Worm (Caenorhabditis elegans) whole organism, late embryonic: ENCODE data around the gene coh-4.

Source experiments
- C08G9.2 ChIP-seq: sonication (generic microtip); optimal IDR thresholded peaks from 2 replicates; lab custom pipeline; 2016; ENCODE audit warnings: mild to moderate bottlenecking, missing genetic modification characterization, moderate library complexity, missing compliant biosample characterization
- K02D7.2 ChIP-seq: sonication (generic microtip); optimal IDR thresholded peaks from 2 replicates; lab custom pipeline; 2017; ENCODE audit warnings: mild to moderate bottlenecking, missing genetic modification characterization, missing compliant biosample characterization
- T23F11.4 ChIP-seq: fragments of 200-800 bp; sonication (Bioruptor generic); optimal IDR thresholded peaks from 2 replicates; lab custom pipeline; 2018; ENCODE audit warnings: mild to moderate bottlenecking, missing genetic modification characterization, missing compliant biosample characterization
- Y22D7AL.16 ChIP-seq: sonication (generic microtip); optimal IDR thresholded peaks from 2 replicates; lab custom pipeline; 2016; ENCODE audit warnings: missing genetic modification characterization, missing compliant biosample characterization
- ahr-1 ChIP-seq: sonication (generic microtip); optimal IDR thresholded peaks from 2 replicates; lab custom pipeline; 2016; ENCODE audit warnings: missing genetic modification characterization, missing compliant biosample characterization
- ceh-14 ChIP-seq: sonication (generic microtip); optimal IDR thresholded peaks from 2 replicates; lab custom pipeline; 2016; ENCODE audit warnings: missing genotype, missing genetic modification characterization, missing compliant biosample characterization
- ceh-18 ChIP-seq: sonication (generic microtip); optimal IDR thresholded peaks from 2 replicates; lab custom pipeline; 2016; ENCODE audit warnings: missing genetic modification characterization, missing compliant biosample characterization
- ceh-2 ChIP-seq: sonication (generic microtip); optimal IDR thresholded peaks from 2 replicates; lab custom pipeline; 2016; ENCODE audit warnings: missing genotype, missing genetic modification characterization, missing compliant biosample characterization
- ceh-24 ChIP-seq: sonication (generic microtip); optimal IDR thresholded peaks from 2 replicates; lab custom pipeline; 2016; ENCODE audit warnings: mild to moderate bottlenecking, missing genetic modification characterization, missing compliant biosample characterization
- ceh-31 ChIP-seq: sonication (generic microtip); optimal IDR thresholded peaks from 2 replicates; lab custom pipeline; 2016; ENCODE audit warnings: missing genetic modification characterization, missing compliant biosample characterization
- ceh-34 ChIP-seq: sonication (generic microtip); optimal IDR thresholded peaks from 2 replicates; lab custom pipeline; 2016; ENCODE audit warnings: mild to moderate bottlenecking, missing genetic modification characterization, missing compliant biosample characterization
- ceh-48 ChIP-seq: sonication (generic microtip); optimal IDR thresholded peaks from 2 replicates; lab custom pipeline; 2016; ENCODE audit warnings: missing genetic modification characterization, inconsistent platforms, missing compliant biosample characterization
- ceh-6 ChIP-seq: fragments of 200-800 bp; sonication (Bioruptor generic); optimal IDR thresholded peaks from 2 replicates; lab custom pipeline; 2018; ENCODE audit warnings: mild to moderate bottlenecking, missing genetic modification characterization, missing compliant biosample characterization
- ceh-9 ChIP-seq: sonication (generic microtip); optimal IDR thresholded peaks from 2 replicates; lab custom pipeline; 2016; ENCODE audit warnings: mild to moderate bottlenecking, missing genetic modification characterization, inconsistent platforms, missing compliant biosample characterization
- che-1 ChIP-seq: sonication (generic microtip); optimal IDR thresholded peaks from 2 replicates; lab custom pipeline; 2016; ENCODE audit warnings: mild to moderate bottlenecking, missing genetic modification characterization, missing compliant biosample characterization
- dmd-4 ChIP-seq: sonication (generic microtip); optimal IDR thresholded peaks from 2 replicates; lab custom pipeline; 2016; ENCODE audit warnings: borderline replicate concordance, missing genetic modification characterization, missing compliant biosample characterization
- dve-1 ChIP-seq: sonication (generic microtip); optimal IDR thresholded peaks from 2 replicates; lab custom pipeline; 2017; ENCODE audit warnings: antibody characterized with exemption, mild to moderate bottlenecking, missing genetic modification characterization, missing compliant biosample characterization
- elt-2 ChIP-seq: sonication (generic microtip); optimal IDR thresholded peaks from 2 replicates; lab custom pipeline; 2016; ENCODE audit warnings: missing genetic modification reagents, missing genetic modification characterization, missing compliant biosample characterization
- eyg-1 ChIP-seq: sonication (generic microtip); optimal IDR thresholded peaks from 2 replicates; lab custom pipeline; 2016; ENCODE audit warnings: missing genotype, missing genetic modification characterization, missing compliant biosample characterization
- fax-1 ChIP-seq: sonication (generic microtip); optimal IDR thresholded peaks from 2 replicates; lab custom pipeline; 2016; ENCODE audit warnings: missing genotype, missing genetic modification characterization, missing compliant biosample characterization
- gmeb-2 ChIP-seq: sonication (generic microtip); optimal IDR thresholded peaks from 2 replicates; lab custom pipeline; 2016; ENCODE audit warnings: missing genetic modification characterization, inconsistent platforms, missing compliant biosample characterization
- hlh-13 ChIP-seq: fragments of 200-800 bp; sonication (Bioruptor generic); optimal IDR thresholded peaks from 2 replicates; lab custom pipeline; 2018; ENCODE audit warnings: mild to moderate bottlenecking, missing genetic modification characterization, missing compliant biosample characterization
- hlh-15 ChIP-seq: sonication (generic microtip); optimal IDR thresholded peaks from 2 replicates; lab custom pipeline; 2016; ENCODE audit warnings: missing genetic modification characterization, missing compliant biosample characterization
- hlh-30 ChIP-seq: sonication (generic microtip); optimal IDR thresholded peaks from 2 replicates; lab custom pipeline; 2017; ENCODE audit warnings: antibody characterized with exemption, missing genetic modification characterization, missing compliant biosample characterization; ENCODE audit not compliant: insufficient read depth
- hlh-6 ChIP-seq: sonication (generic microtip); optimal IDR thresholded peaks from 2 replicates; lab custom pipeline; 2016; ENCODE audit warnings: missing genotype, missing genetic modification characterization, missing compliant biosample characterization
- lim-6 ChIP-seq: sonication (generic microtip); optimal IDR thresholded peaks from 2 replicates; lab custom pipeline; 2016; ENCODE audit warnings: missing genetic modification characterization, missing compliant biosample characterization
- lin-11 ChIP-seq: fragments of 200-800 bp; sonication (Bioruptor generic); optimal IDR thresholded peaks from 2 replicates; lab custom pipeline; 2018; ENCODE audit warnings: mild to moderate bottlenecking, missing genetic modification characterization, missing compliant biosample characterization
- nfya-1 ChIP-seq: sonication (generic microtip); optimal IDR thresholded peaks from 2 replicates; lab custom pipeline; 2017; ENCODE audit warnings: missing genetic modification characterization, mild to moderate bottlenecking, missing compliant biosample characterization, antibody characterized with exemption, moderate library complexity
- pag-3 ChIP-seq: sonication (generic microtip); optimal IDR thresholded peaks from 2 replicates; lab custom pipeline; 2016; ENCODE audit warnings: missing compliant biosample characterization, missing genetic modification characterization, borderline replicate concordance
- pat-9 ChIP-seq: fragments of 200-800 bp; sonication (Bioruptor generic); optimal IDR thresholded peaks from 2 replicates; lab custom pipeline; 2018; ENCODE audit warnings: mild to moderate bottlenecking, missing genetic modification characterization, moderate library complexity, missing compliant biosample characterization
- pax-1 ChIP-seq: fragments of 150-350 bp; optimal IDR thresholded peaks from 2 replicates; lab custom pipeline; 2014; ENCODE audit warnings: missing biosample characterization, missing genetic modification characterization
- pha-2 ChIP-seq: sonication (generic microtip); optimal IDR thresholded peaks from 2 replicates; lab custom pipeline; 2017; ENCODE audit warnings: mild to moderate bottlenecking, missing genetic modification characterization, missing compliant biosample characterization
- ref-2 ChIP-seq: sonication (generic microtip); optimal IDR thresholded peaks from 2 replicates; lab custom pipeline; 2016; ENCODE audit warnings: missing genetic modification characterization, missing compliant biosample characterization
- rnt-1 ChIP-seq: sonication (generic microtip); optimal IDR thresholded peaks from 2 replicates; lab custom pipeline; 2016; ENCODE audit warnings: missing genetic modification characterization, missing compliant biosample characterization
- sdc-2 ChIP-seq: sonication (generic microtip); optimal IDR thresholded peaks from 2 replicates; lab custom pipeline; 2016; ENCODE audit warnings: missing genotype, missing genetic modification characterization, missing compliant biosample characterization
- sox-2 ChIP-seq: fragments of 200-800 bp; sonication (Bioruptor generic); IDR thresholded peaks from 2 replicates; pipeline ENCODE4 v1.3.6; 2022; ENCODE audit warnings: missing genetic modification reagents, missing genetic modification characterization, missing compliant biosample characterization
- tbx-2 ChIP-seq: sonication (generic microtip); optimal IDR thresholded peaks from 2 replicates; lab custom pipeline; 2016; ENCODE audit warnings: missing genetic modification characterization, missing compliant biosample characterization
- tbx-7 ChIP-seq: sonication (generic microtip); optimal IDR thresholded peaks from 2 replicates; lab custom pipeline; 2016; ENCODE audit warnings: missing genotype, missing genetic modification characterization, missing compliant biosample characterization
- unc-86 ChIP-seq: sonication (generic microtip); optimal IDR thresholded peaks from 2 replicates; lab custom pipeline; 2016; ENCODE audit warnings: missing genetic modification characterization, missing compliant biosample characterization
- zip-5 ChIP-seq: sonication (generic microtip); optimal IDR thresholded peaks from 2 replicates; lab custom pipeline; 2016; ENCODE audit warnings: missing genetic modification characterization, missing compliant biosample characterization
- ztf-16 ChIP-seq: sonication (generic microtip); optimal IDR thresholded peaks from 2 replicates; lab custom pipeline; 2017; ENCODE audit warnings: missing genetic modification characterization, missing compliant biosample characterization

Gene coh-4

DNA sequence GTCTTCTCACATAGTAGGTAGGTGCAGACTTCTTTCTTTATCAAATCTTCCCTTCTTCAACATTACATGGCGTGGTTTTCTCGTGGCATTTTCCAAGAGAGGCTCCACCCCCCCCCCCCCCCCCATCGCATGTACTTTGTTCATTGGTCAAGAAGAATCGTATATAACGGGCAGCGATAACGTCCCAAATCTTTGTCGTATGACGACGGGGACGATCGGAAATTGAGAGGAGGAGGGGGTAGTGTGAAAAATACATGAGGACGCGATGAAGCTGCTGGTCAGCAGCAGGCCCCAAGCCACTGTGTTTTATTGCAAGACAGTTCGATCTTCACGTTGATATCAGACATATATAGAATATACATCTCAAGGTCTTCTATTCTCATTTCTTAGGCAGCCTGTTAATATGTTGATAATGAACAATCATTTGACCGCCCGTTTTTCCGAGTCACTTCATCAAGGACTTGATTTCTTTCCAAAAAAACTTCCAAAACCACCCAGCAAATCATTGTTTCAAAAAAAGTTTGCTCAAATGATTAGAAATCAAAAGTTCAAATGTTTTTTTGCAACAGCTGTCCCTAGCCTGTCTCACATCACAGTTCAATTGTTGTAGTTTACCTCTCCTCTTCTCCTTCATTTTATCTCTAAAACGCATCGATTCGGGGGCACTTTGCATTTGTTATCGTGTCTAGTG, 11.2 kb upstream of the coh-4 start:
- TF ChIP-seq K02D7.2 (tag; lab: Kevin White, UChicago) (no peak), ceh-9 (tag; lab: Kevin White, UChicago) (no peak), elt-2 (tag; lab: Kevin White, UChicago) (peak; percentile 6)

DNA sequence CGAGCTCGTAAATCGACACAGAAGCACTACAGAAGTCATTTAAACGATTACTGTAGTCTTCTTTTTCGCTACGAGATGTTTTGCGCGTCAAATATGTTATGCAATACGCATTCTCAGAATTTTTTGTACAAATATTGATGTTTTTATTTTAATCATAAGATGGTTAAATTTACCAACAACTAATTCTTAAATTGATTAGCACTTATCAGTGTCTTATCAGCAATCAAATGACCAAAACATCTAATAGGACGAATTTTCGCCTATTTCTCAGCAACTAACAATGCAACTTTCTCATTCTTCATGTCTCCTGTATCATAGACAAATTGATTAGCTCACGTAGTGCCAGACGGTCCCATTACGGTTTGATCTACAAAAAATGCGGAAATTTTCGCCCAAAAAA, 10.4 kb upstream of the coh-4 start:
- TF ChIP-seq elt-2 (tag; lab: Kevin White, UChicago), result peak; percentile 60
- TF ChIP-seq sdc-2 (tag; lab: Kevin White, UChicago), result no peak

DNA sequence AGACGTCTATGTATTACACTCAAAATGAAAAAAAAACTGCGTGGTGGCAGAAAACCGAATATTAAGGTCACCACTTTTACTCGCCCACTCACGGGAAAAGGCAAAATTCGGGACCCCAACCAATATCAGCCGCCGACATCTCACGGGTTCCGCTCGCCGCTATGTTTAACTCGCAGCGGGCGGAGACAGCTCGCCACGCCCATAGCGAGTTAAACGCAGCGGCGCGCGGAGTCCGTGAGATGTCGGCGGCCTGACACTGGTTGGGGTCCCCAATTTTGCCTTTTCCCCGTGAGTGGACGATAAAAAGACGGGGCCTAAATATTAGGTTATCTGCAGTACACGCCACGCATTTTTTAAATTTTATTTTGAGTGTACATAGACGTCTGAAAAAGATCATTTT, 7.1 kb upstream of the coh-4 start:
- no peak for TF ChIP-seq K02D7.2 (tag; lab: Kevin White, UChicago)
- TF ChIP-seq hlh-15 (tag; lab: Kevin White, UChicago), result no peak
- no peak for TF ChIP-seq ceh-9 (tag; lab: Kevin White, UChicago)
- no peak for TF ChIP-seq T23F11.4
- TF ChIP-seq pag-3 (tag; lab: Kevin White, UChicago), result no peak
- no peak for TF ChIP-seq Y22D7AL.16 (tag; lab: Kevin White, UChicago)
- TF ChIP-seq hlh-13 (GFP tag; lab: Kevin White, UChicago), result no peak
- no peak for TF ChIP-seq hlh-30
- TF ChIP-seq sox-2, result no peak
- TF ChIP-seq ceh-34 (tag; lab: Kevin White, UChicago), result no peak
- no peak for TF ChIP-seq ahr-1 (tag; lab: Kevin White, UChicago)
- no peak for TF ChIP-seq gmeb-2 (tag; lab: Kevin White, UChicago)
- TF ChIP-seq dve-1, result no peak
- TF ChIP-seq unc-86 (tag; lab: Kevin White, UChicago), result no peak
- TF ChIP-seq pat-9 (tag; lab: Kevin White, UChicago), result no peak
- TF ChIP-seq ref-2 (tag; lab: Kevin White, UChicago), result no peak
- no peak for TF ChIP-seq che-1 (tag; lab: Kevin White, UChicago)
- no peak for TF ChIP-seq ceh-18 (tag; lab: Kevin White, UChicago)

DNA sequence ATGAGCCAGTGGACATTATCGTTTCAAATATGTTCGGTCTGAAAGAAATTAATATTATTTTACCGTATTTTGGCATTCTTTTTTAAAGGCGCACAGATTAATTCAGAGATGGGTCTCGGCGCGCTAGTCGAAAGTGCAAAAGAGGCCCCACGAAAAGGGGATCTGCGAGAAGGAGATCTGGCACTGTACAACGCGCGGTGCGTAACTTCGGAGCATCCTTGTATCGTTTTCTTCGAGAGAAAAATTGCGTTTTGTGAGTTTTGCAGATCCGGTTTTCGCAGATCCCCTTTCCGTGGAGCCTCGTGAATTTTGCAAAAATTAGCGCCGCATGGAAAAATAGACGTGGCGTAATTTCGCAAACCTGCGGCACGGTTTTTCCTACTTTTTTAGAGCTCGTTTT, 6.3 kb upstream of the coh-4 start:
- TF ChIP-seq pat-9 (tag; lab: Kevin White, UChicago) (no peak), rnt-1 (peak; percentile 38), dmd-4 (tag; lab: Kevin White, UChicago) (no peak), ceh-24 (tag; lab: Kevin White, UChicago) (no peak), tbx-2 (tag; lab: Kevin White, UChicago) (peak; percentile 90), ceh-48 (tag; lab: Kevin White, UChicago) (no peak), C08G9.2 (tag; lab: Kevin White, UChicago) (peak; percentile 61), tbx-7 (tag; lab: Kevin White, UChicago) (peak; percentile 76), lim-6 (tag; lab: Kevin White, UChicago) (peak; percentile 43), ceh-2 (peak; percentile 61), ztf-16 (no peak), ceh-31 (tag; lab: Kevin White, UChicago) (peak; percentile 61), hlh-30 (no peak), ceh-34 (tag; lab: Kevin White, UChicago) (no peak), zip-5 (tag; lab: Kevin White, UChicago) (peak; percentile 55), ceh-18 (tag; lab: Kevin White, UChicago) (no peak), ahr-1 (tag; lab: Kevin White, UChicago) (peak; percentile 23), elt-2 (tag; lab: Kevin White, UChicago) (peak; percentile 45), fax-1 (tag; lab: Kevin White, UChicago) (peak; percentile 58), ceh-6 (GFP tag; lab: Kevin White, UChicago) (no peak), sox-2 (no peak), pax-1 (tag; lab: Kevin White, UChicago) (no peak), pha-2 (tag; lab: Kevin White, UChicago) (no peak), nfya-1 (tag; lab: Kevin White, UChicago) (no peak), lin-11 (tag; lab: Kevin White, UChicago) (no peak), ceh-14 (peak; percentile 27), hlh-6 (peak; percentile 52), eyg-1 (tag; lab: Kevin White, UChicago) (peak; percentile 14)
